Worm (Caenorhabditis elegans) whole organism, dauer: ENCODE results near the gene F56A8.9.
"Not testable (repeated sequence)": the region's sequence is repeated elsewhere in the genome, so short reads cannot be mapped to it uniquely, and the experiment has no call there.

Experiments used
- unc-62 ChIP-seq: sonication (generic microtip); optimal IDR thresholded peaks from 2 replicates; lab custom pipeline; 2017; ENCODE audit warnings: missing biosample characterization, missing genetic modification reagents, missing genetic modification characterization

The F56A8.9 gene

ce11 chrIII:13254178-13254725 lies at the start of gene F56A8.9:
Gene F56A8.9 (plus strand): TSS chrIII:13254675.
- no peak for TF ChIP-seq unc-62 (GFP tag; lab: Kevin White, UChicago)

ce11 chrIII:13204682-13205081 lies 49.8 kb upstream of the F56A8.9 start, which contains the start of gene Y39E4B.11:
Gene Y39E4B.11 (plus strand): TSS chrIII:13204982.
- TF ChIP-seq unc-62 (GFP tag; lab: Kevin White, UChicago): no peak

ce11 chrIII:13208978-13209377 lies 45.5 kb upstream of the F56A8.9 start:
- no peak for TF ChIP-seq unc-62 (GFP tag; lab: Kevin White, UChicago)

ce11 chrIII:13212366-13212765 lies 42.1 kb upstream of the F56A8.9 start, which contains the start of gene tsp-3:
Gene tsp-3 (plus strand): TSS chrIII:13212666.
- TF ChIP-seq unc-62 (GFP tag; lab: Kevin White, UChicago): no peak

- no peak for TF ChIP-seq unc-62 (GFP tag; lab: Kevin White, UChicago)
These were observed 41.4 kb upstream of the F56A8.9 start for ce11 chrIII:13213111-13213510.

ce11 chrIII:13215682-13216081 lies 38.8 kb upstream of the F56A8.9 start:
- TF ChIP-seq unc-62 (GFP tag; lab: Kevin White, UChicago): no peak

ce11 chrIII:13216488-13217016 lies 37.9 kb upstream of the F56A8.9 start:
- no peak for TF ChIP-seq unc-62 (GFP tag; lab: Kevin White, UChicago)

ce11 chrIII:13222772-13223171 lies 31.7 kb upstream of the F56A8.9 start, which contains the start of gene Y43F4A.1:
Gene Y43F4A.1 (plus strand): TSS chrIII:13223072.
- TF ChIP-seq unc-62 (GFP tag; lab: Kevin White, UChicago): no peak

ce11 chrIII:13224395-13224794 lies 30.1 kb upstream of the F56A8.9 start:
- no peak for TF ChIP-seq unc-62 (GFP tag; lab: Kevin White, UChicago)

- no peak for TF ChIP-seq unc-62 (GFP tag; lab: Kevin White, UChicago)
These were observed 29.5 kb upstream of the F56A8.9 start for ce11 chrIII:13225019-13225418.

- not testable (repeated sequence) for TF ChIP-seq unc-62 (GFP tag; lab: Kevin White, UChicago)
These were observed 9.2 kb upstream of the F56A8.9 start, which contains the start of gene Y43F4A.4 for ce11 chrIII:13245281-13245680. Gene Y43F4A.4 (plus strand): TSS chrIII:13245581.

ce11 chrIII:13246265-13246664 lies 8.2 kb upstream of the F56A8.9 start, which contains the start of gene anoh-1:
Gene anoh-1 (plus strand): TSS chrIII:13246565.
- no peak for TF ChIP-seq unc-62 (GFP tag; lab: Kevin White, UChicago)

- no peak for TF ChIP-seq unc-62 (GFP tag; lab: Kevin White, UChicago)
These were observed 2.0 kb downstream of the F56A8.9 start, which contains the start of gene F56A8.3 for ce11 chrIII:13256438-13256928. Gene F56A8.3 (plus strand): TSS chrIII:13256878.

ce11 chrIII:13258163-13258562 lies 3.7 kb downstream of the F56A8.9 start:
- TF ChIP-seq unc-62 (GFP tag; lab: Kevin White, UChicago): no peak

ce11 chrIII:13258752-13259151 lies 4.3 kb downstream of the F56A8.9 start:
- no peak for TF ChIP-seq unc-62 (GFP tag; lab: Kevin White, UChicago)

ce11 chrIII:13260344-13260743 lies 5.9 kb downstream of the F56A8.9 start:
- TF ChIP-seq unc-62 (GFP tag; lab: Kevin White, UChicago): no peak

- no peak for TF ChIP-seq unc-62 (GFP tag; lab: Kevin White, UChicago)
These were observed 8.5 kb downstream of the F56A8.9 start, which contains the start of gene F56A8.4 for ce11 chrIII:13262987-13263386. Gene F56A8.4 (plus strand): TSS chrIII:13263287.
